Worm (Caenorhabditis elegans): Measurements from ENCODE around the gene R09H10.3.

The R09H10.3 gene

ce11 chrIV:10567822-10568221 lies 39.0 kb upstream of the R09H10.3 start:
- peak in 1 of 2 experiments; percentile 95 for TF ChIP-seq unc-62 (GFP tag; optimal IDR thresholded peaks at IDR 0.05 in 1 of 2)
- no peak for TF ChIP-seq unc-62 (tag; optimal IDR thresholded peaks at IDR 0.05)
- no peak for TF ChIP-seq ZK337.2 (GFP tag; IDR thresholded peaks at IDR 0.05)
- no peak for TF ChIP-seq T26A8.4 (GFP tag; IDR thresholded peaks at IDR 0.05)

ce11 chrIV:10570065-10570464 lies 36.8 kb upstream of the R09H10.3 start:
- TF ChIP-seq dmd-8 (GFP tag; IDR thresholded peaks at IDR 0.05) (no peak), ceh-82 (tag; optimal IDR thresholded peaks at IDR 0.05) (no peak), nhr-237 (tag; optimal IDR thresholded peaks at IDR 0.05) (no peak), arid-1 (GFP tag; conservative IDR thresholded peaks at IDR 0.05) (no peak), lin-13 (GFP tag; optimal IDR thresholded peaks at IDR 0.05) (no peak), nhr-25 (tag; optimal IDR thresholded peaks at IDR 0.05; ENCODE audit: borderline replicate concordance, insufficient read depth) (no peak), fos-1 (tag; optimal IDR thresholded peaks at IDR 0.05) (no peak), ceh-20 (GFP tag; IDR thresholded peaks at IDR 0.05) (no peak), pha-4 (GFP tag; IDR thresholded peaks at IDR 0.05) (no peak), pha-4 (tag; optimal IDR thresholded peaks at IDR 0.05) (no peak), mep-1 (tag; optimal IDR thresholded peaks at IDR 0.05) (no peak), F26F4.8 (GFP tag; conservative IDR thresholded peaks at IDR 0.05) (no peak)

ce11 chrIV:10571020-10571419 lies 35.8 kb upstream of the R09H10.3 start:
- no peak for TF ChIP-seq lsy-2 (tag; optimal IDR thresholded peaks at IDR 0.05)
- no peak for TF ChIP-seq lin-38 (GFP tag; IDR thresholded peaks at IDR 0.05)
- TF ChIP-seq unc-62 (GFP tag; optimal IDR thresholded peaks at IDR 0.05 in 1 of 2): no peak
- TF ChIP-seq unc-62 (tag; optimal IDR thresholded peaks at IDR 0.05): no peak
- TF ChIP-seq snpc-4 (tag; optimal IDR thresholded peaks at IDR 0.05): no peak
- TF ChIP-seq saeg-2 (GFP tag; IDR thresholded peaks at IDR 0.05): no peak
- TF ChIP-seq fkh-10 (GFP tag; optimal IDR thresholded peaks at IDR 0.05): no peak
- no peak for TF ChIP-seq cey-2 (tag; optimal IDR thresholded peaks at IDR 0.05; ENCODE audit: borderline replicate concordance, insufficient read depth)
- no peak for TF ChIP-seq egl-27 (tag; optimal IDR thresholded peaks at IDR 0.05)
- no peak for TF ChIP-seq zag-1 (tag; optimal IDR thresholded peaks at IDR 0.05)
- no peak for TF ChIP-seq dpl-1 (GFP tag; optimal IDR thresholded peaks at IDR 0.05)
- no peak for TF ChIP-seq ceh-82 (tag; optimal IDR thresholded peaks at IDR 0.05)
- TF ChIP-seq T20F7.1 (GFP tag; optimal IDR thresholded peaks at IDR 0.05): no peak
- no peak for TF ChIP-seq ctbp-1 (GFP tag; IDR thresholded peaks at IDR 0.05)

- TF ChIP-seq nhr-6 (tag; optimal IDR thresholded peaks at IDR 0.05) (no peak), ces-1 (GFP tag; optimal IDR thresholded peaks at IDR 0.05) (peak; percentile 81), fkh-10 (GFP tag; optimal IDR thresholded peaks at IDR 0.05) (peak; percentile 67)
These were observed 33.4 kb upstream of the R09H10.3 start for ce11 chrIV:10573471-10573870.

- TF ChIP-seq aha-1 (tag) (peak; percentile 81), tra-1 (GFP tag; IDR thresholded peaks at IDR 0.05) (no peak)
These were observed 32.4 kb upstream of the R09H10.3 start for ce11 chrIV:10574471-10574870.

- TF ChIP-seq ctbp-1 (GFP tag; IDR thresholded peaks at IDR 0.05) (no peak), aha-1 (tag) (peak; percentile 3)
These were observed 30.8 kb upstream of the R09H10.3 start, which contains the start of gene efn-2 for ce11 chrIV:10576050-10576449. Gene efn-2 (plus strand): TSS chrIV:10576350.

ce11 chrIV:10576624-10577023 lies 30.2 kb upstream of the R09H10.3 start:
- TF ChIP-seq zag-1 (tag; optimal IDR thresholded peaks at IDR 0.05) (no peak), unc-62 (GFP tag; optimal IDR thresholded peaks at IDR 0.05 in 1 of 2) (peak in 1 of 2 experiments; percentile 24), unc-62 (tag; optimal IDR thresholded peaks at IDR 0.05) (no peak)
